Worm (Caenorhabditis elegans) whole organism, L2 larva: Measurements from ENCODE around the gene pqn-83.

Source experiments
- F13H6.1 ChIP-seq: sonication (generic microtip); optimal IDR thresholded peaks from 2 replicates; lab custom pipeline; 2016; ENCODE audit warnings: missing genetic modification characterization, missing compliant biosample characterization
- aly-2 ChIP-seq: fragments of 150-350 bp; optimal IDR thresholded peaks from 2 replicates; lab custom pipeline; 2014; ENCODE audit warnings: missing biosample characterization, missing genetic modification characterization
- ama-1 ChIP-seq: fragments of 150-350 bp; optimal IDR thresholded peaks from 2 replicates; lab custom pipeline; 2018; ENCODE audit warnings: inconsistent platforms
- egl-27 ChIP-seq: sonication (generic microtip); optimal IDR thresholded peaks from 3 replicates; lab custom pipeline; 2017; ENCODE audit warnings: missing biosample characterization, missing genetic modification reagents, missing genetic modification characterization
- nhr-10 ChIP-seq: sonication (generic microtip); optimal IDR thresholded peaks from 2 replicates; lab custom pipeline; 2017; ENCODE audit warnings: missing biosample characterization, missing genetic modification characterization
- nhr-11 ChIP-seq: fragments of 150-350 bp; optimal IDR thresholded peaks from 2 replicates; lab custom pipeline; 2014; ENCODE audit warnings: missing biosample characterization, missing genetic modification characterization
- snpc-4 ChIP-seq: fragments of 150-350 bp; optimal IDR thresholded peaks from 2 replicates; lab custom pipeline; 2014; ENCODE audit warnings: missing biosample characterization, missing genetic modification characterization
- unc-62 ChIP-seq: fragments of 150-350 bp; optimal IDR thresholded peaks from 2 replicates; lab custom pipeline; 2014; ENCODE audit warnings: missing biosample characterization, missing genetic modification reagents, missing genetic modification characterization
- ztf-11 ChIP-seq: sonication (generic microtip); optimal IDR thresholded peaks from 2 replicates; lab custom pipeline; 2017; ENCODE audit warnings: missing biosample characterization, missing genetic modification characterization

ce11 chrIII:13061734-13062133 is 37.5 kb downstream of the pqn-83 start:
- TF ChIP-seq ama-1 (no peak), unc-62 (GFP tag; lab: Kevin White, UChicago) (no peak), aly-2 (tag; lab: Kevin White, UChicago) (no peak), egl-27 (tag; lab: Kevin White, UChicago) (no peak), snpc-4 (tag; lab: Kevin White, UChicago) (no peak), nhr-11 (tag; lab: Kevin White, UChicago) (no peak), ztf-11 (no peak), nhr-10 (no peak), F13H6.1 (tag; lab: Kevin White, UChicago) (no peak)
